Worm (Caenorhabditis elegans): ENCODE data around the gene irld-4.

ce11 chrIV:14605143-14605542 lies 27.8 kb upstream of the irld-4 start:
- TF ChIP-seq lin-13 (GFP tag; optimal IDR thresholded peaks at IDR 0.05), result no peak
- TF ChIP-seq nhr-28 (tag; optimal IDR thresholded peaks at IDR 0.05), result no peak
- no peak for TF ChIP-seq snu-23 (GFP tag; optimal IDR thresholded peaks at IDR 0.05)
- no peak for TF ChIP-seq ztf-11 (tag; optimal IDR thresholded peaks at IDR 0.05)
- no peak for TF ChIP-seq C16A3.4 (tag; optimal IDR thresholded peaks at IDR 0.05)
- TF ChIP-seq ceh-63 (GFP tag; optimal IDR thresholded peaks at IDR 0.05), result no peak

Data from whole organism, L1 larva.